Fruit fly (Drosophila melanogaster) whole organism, embryonic: ENCODE results near the gene Ufd4.

ENCODE experiments used
- B-H1 ChIP-seq: fragments of 200-800 bp; sonication (Bioruptor generic); IDR thresholded peaks from 3 replicates; pipeline ENCODE4 v1.3.6; 2022; ENCODE audit warnings: missing biosample characterization, missing genetic modification characterization
- CG10431 ChIP-seq: fragments of 200-800 bp; sonication (Bioruptor generic); optimal IDR thresholded peaks from 3 replicates; lab custom pipeline; 2018; ENCODE audit warnings: missing biosample characterization, mild to moderate bottlenecking, missing genetic modification characterization
- CG10565 ChIP-seq: fragments of 200-800 bp; sonication (Bioruptor generic); optimal IDR thresholded peaks from 3 replicates; lab custom pipeline; 2016; ENCODE audit warnings: missing biosample characterization, mild to moderate bottlenecking, missing genetic modification characterization
- CG11696 ChIP-seq: fragments of 200-800 bp; sonication (Bioruptor generic); IDR thresholded peaks from 2 replicates; pipeline ENCODE4 v1.3.6; 2022; ENCODE audit warnings: missing biosample characterization, missing genetic modification characterization
- CG12236 ChIP-seq: fragments of 200-800 bp; sonication (Bioruptor generic); optimal IDR thresholded peaks from 2 replicates; lab custom pipeline; 2016; ENCODE audit warnings: missing biosample characterization, missing genetic modification characterization
- CG12769 ChIP-seq: fragments of 200-800 bp; sonication (Bioruptor generic); optimal IDR thresholded peaks from 2 replicates; lab custom pipeline; 2019; ENCODE audit warnings: missing biosample characterization, mild to moderate bottlenecking, missing genetic modification characterization, moderate library complexity
- CG13775 ChIP-seq: fragments of 200-800 bp; sonication (Bioruptor generic); optimal IDR thresholded peaks from 3 replicates; lab custom pipeline; 2017; ENCODE audit warnings: missing biosample characterization, mild to moderate bottlenecking, missing genetic modification characterization
- CG15011 ChIP-seq: fragments of 200-800 bp; sonication (Bioruptor generic); optimal IDR thresholded peaks from 3 replicates; lab custom pipeline; 2018; ENCODE audit warnings: missing biosample characterization, mild to moderate bottlenecking, missing genetic modification characterization
- CG15073 ChIP-seq: fragments of 200-800 bp; sonication (Bioruptor generic); optimal IDR thresholded peaks from 2 replicates; lab custom pipeline; 2016; ENCODE audit warnings: missing biosample characterization, missing genetic modification characterization
- CG1529 ChIP-seq: fragments of 200-800 bp; sonication (Bioruptor generic); optimal IDR thresholded peaks from 3 replicates; lab custom pipeline; 2018; ENCODE audit warnings: missing biosample characterization, missing genetic modification characterization
- CG2199 ChIP-seq: fragments of 200-800 bp; sonication (Bioruptor generic); IDR thresholded peaks from 3 replicates; pipeline ENCODE4 v1.3.6; 2022; ENCODE audit warnings: missing biosample characterization, missing genetic modification characterization
- CG30020 ChIP-seq: fragments of 200-800 bp; optimal IDR thresholded peaks from 2 replicates; lab custom pipeline; 2019; ENCODE audit warnings: missing biosample characterization, mild to moderate bottlenecking, missing genetic modification characterization, moderate library complexity
- CG31224 ChIP-seq: fragments of 200-800 bp; sonication (Bioruptor generic); IDR thresholded peaks from 2 replicates; pipeline ENCODE4 v1.3.6; 2022; ENCODE audit warnings: missing biosample characterization, missing genetic modification characterization
- CG33557 ChIP-seq: fragments of 200-800 bp; sonication (Bioruptor generic); optimal IDR thresholded peaks from 2 replicates; lab custom pipeline; 2019; ENCODE audit warnings: missing biosample characterization, mild to moderate bottlenecking, missing genetic modification characterization, moderate library complexity
- CG4707 ChIP-seq: fragments of 200-800 bp; sonication (Bioruptor generic); optimal IDR thresholded peaks from 2 replicates; lab custom pipeline; 2018; ENCODE audit warnings: missing biosample characterization, mild to moderate bottlenecking, missing genetic modification characterization, moderate library complexity
- CG6272 ChIP-seq: fragments of 200-800 bp; sonication (Bioruptor generic); IDR thresholded peaks from 2 replicates; pipeline ENCODE4 v1.3.6; 2022; ENCODE audit warnings: missing biosample characterization, missing genetic modification characterization
- CG7987 ChIP-seq: fragments of 200-800 bp; sonication (Bioruptor generic); optimal IDR thresholded peaks from 2 replicates; lab custom pipeline; 2018; ENCODE audit warnings: missing biosample characterization, mild to moderate bottlenecking, missing genetic modification characterization, moderate library complexity
- CG8089 ChIP-seq: fragments of 200-800 bp; sonication (Bioruptor generic); optimal IDR thresholded peaks from 3 replicates; lab custom pipeline; 2016; ENCODE audit warnings: missing biosample characterization, missing genetic modification characterization
- CG8478 ChIP-seq: fragments of >200 bp; optimal IDR thresholded peaks from 2 replicates; lab custom pipeline; 2018
- CG9215 ChIP-seq: fragments of 200-800 bp; sonication (Bioruptor generic); IDR thresholded peaks from 2 replicates; pipeline ENCODE4 v1.3.6; 2022; ENCODE audit warnings: missing biosample characterization, missing genetic modification characterization
- CG9437 ChIP-seq: fragments of 200-800 bp; sonication (Bioruptor generic); optimal IDR thresholded peaks from 2 replicates; lab custom pipeline; 2018; ENCODE audit warnings: missing biosample characterization, mild to moderate bottlenecking, missing genetic modification characterization
- CoRest ChIP-seq: fragments of 200-800 bp; sonication (Bioruptor generic); optimal IDR thresholded peaks from 3 replicates; lab custom pipeline; 2018; ENCODE audit warnings: missing biosample characterization, mild to moderate bottlenecking, missing genetic modification characterization, moderate library complexity
- CrebB ChIP-seq: fragments of 200-800 bp; sonication (Bioruptor generic); optimal IDR thresholded peaks from 3 replicates; lab custom pipeline; 2018; ENCODE audit warnings: missing biosample characterization, mild to moderate bottlenecking, missing genetic modification characterization
- E2f2 ChIP-seq: fragments of 200-800 bp; sonication (Bioruptor generic); IDR thresholded peaks from 2 replicates; pipeline ENCODE4 v1.3.6; 2022; ENCODE audit warnings: missing biosample characterization, missing genetic modification characterization
- GATAe ChIP-seq: fragments of 200-800 bp; sonication (Bioruptor generic); conservative IDR thresholded peaks from 2 replicates; pipeline ENCODE4 v1.3.6; 2022; ENCODE audit warnings: missing biosample characterization, missing genetic modification characterization
- HmgZ ChIP-seq: fragments of 200-800 bp; sonication (Bioruptor generic); optimal IDR thresholded peaks from 2 replicates; lab custom pipeline; 2018; ENCODE audit warnings: missing biosample characterization, mild to moderate bottlenecking, missing genetic modification characterization
- Lhr ChIP-seq: fragments of 200-800 bp; sonication (Bioruptor generic); optimal IDR thresholded peaks from 3 replicates; lab custom pipeline; 2017; ENCODE audit warnings: mild to moderate bottlenecking, missing biosample characterization, missing genetic modification reagents, missing genetic modification characterization
- MBD-R2 ChIP-seq: fragments of 200-800 bp; sonication (Bioruptor generic); IDR thresholded peaks from 2 replicates; pipeline ENCODE4 v1.3.6; 2022; ENCODE audit warnings: missing biosample characterization, missing genetic modification characterization
- Neu2 ChIP-seq: fragments of 200-800 bp; sonication (Bioruptor generic); optimal IDR thresholded peaks from 3 replicates; lab custom pipeline; 2016; ENCODE audit warnings: missing biosample characterization, missing genetic modification characterization, borderline replicate concordance
- Rx ChIP-seq: fragments of 200-800 bp; sonication (Bioruptor generic); IDR thresholded peaks from 2 replicates; pipeline ENCODE4 v1.3.6; 2022; ENCODE audit warnings: missing biosample characterization, missing genetic modification characterization
- Sry-δ ChIP-seq: fragments of 200-800 bp; sonication (Bioruptor generic); optimal IDR thresholded peaks from 2 replicates; lab custom pipeline; 2016; ENCODE audit warnings: missing biosample characterization, missing genetic modification characterization
- al ChIP-seq: fragments of 200-800 bp; sonication (Bioruptor generic); IDR thresholded peaks from 2 replicates; pipeline ENCODE4 v1.3.6; 2022; ENCODE audit warnings: missing biosample characterization, missing genetic modification characterization
- az2 ChIP-seq: fragments of 200-800 bp; sonication (Bioruptor generic); optimal IDR thresholded peaks from 3 replicates; lab custom pipeline; 2016; ENCODE audit warnings: missing biosample characterization, missing genetic modification characterization
- bowl ChIP-seq: fragments of 200-800 bp; sonication (Bioruptor generic); IDR thresholded peaks from 2 replicates; pipeline ENCODE4 v1.3.6; 2022; ENCODE audit warnings: missing biosample characterization, missing genetic modification characterization
- cato ChIP-seq: fragments of 200-800 bp; sonication (Bioruptor generic); optimal IDR thresholded peaks from 2 replicates; lab custom pipeline; 2016; ENCODE audit warnings: missing biosample characterization, missing genetic modification characterization, borderline replicate concordance
- dmrt99B ChIP-seq: fragments of 200-800 bp; sonication (Bioruptor generic); optimal IDR thresholded peaks from 2 replicates; lab custom pipeline; 2018; ENCODE audit warnings: missing biosample characterization, mild to moderate bottlenecking, missing genetic modification characterization, moderate library complexity
- ewg ChIP-seq: fragments of 200-800 bp; sonication (Bioruptor generic); optimal IDR thresholded peaks from 3 replicates; lab custom pipeline; 2017; ENCODE audit warnings: mild to moderate bottlenecking, missing biosample characterization, missing genetic modification reagents, missing genetic modification characterization
- gce ChIP-seq: fragments of 200-800 bp; sonication (Bioruptor generic); IDR thresholded peaks from 3 replicates; pipeline ENCODE4 v1.3.6; 2022; ENCODE audit warnings: missing biosample characterization, missing genetic modification characterization
- grn ChIP-seq: fragments of 200-800 bp; sonication (Bioruptor generic); optimal IDR thresholded peaks from 3 replicates; lab custom pipeline; 2017; ENCODE audit warnings: missing biosample characterization, missing genetic modification characterization
- hbn ChIP-seq: fragments of 200-800 bp; sonication (Bioruptor generic); IDR thresholded peaks from 2 replicates; pipeline ENCODE4 v1.3.6; 2022; ENCODE audit warnings: missing biosample characterization, missing genetic modification characterization; ENCODE audit not compliant: partially characterized antibody
- ind ChIP-seq: fragments of 200-800 bp; sonication (Bioruptor generic); optimal IDR thresholded peaks from 3 replicates; lab custom pipeline; 2016; ENCODE audit warnings: missing biosample characterization, missing genetic modification characterization
- ken ChIP-seq: fragments of 200-800 bp; sonication (Bioruptor generic); IDR thresholded peaks from 3 replicates; pipeline ENCODE4 v1.3.6; 2022; ENCODE audit warnings: missing biosample characterization, missing genetic modification characterization
- lmd ChIP-seq: fragments of 200-800 bp; sonication (Bioruptor generic); IDR thresholded peaks from 2 replicates; pipeline ENCODE4 v1.3.6; 2022; ENCODE audit warnings: missing biosample characterization, missing genetic modification characterization
- lola ChIP-seq, 3 experiments: fragments of >200 bp in 2 of 3; fragments of 200-800 bp in 1 of 3; sonication (Bioruptor generic) in 1 of 3; optimal IDR thresholded peaks; 2 replicates each; lab custom pipeline; 2017 to 2019; ENCODE audit warnings: missing biosample characterization in 3 of 3, missing genetic modification characterization in 3 of 3, mild to moderate bottlenecking in 1 of 3, moderate library complexity in 1 of 3
- nau ChIP-seq: fragments of 200-800 bp; sonication (Bioruptor generic); optimal IDR thresholded peaks from 3 replicates; lab custom pipeline; 2017; ENCODE audit warnings: missing biosample characterization, mild to moderate bottlenecking, missing genetic modification characterization, missing genetic modification reagents
- nmo ChIP-seq: fragments of 200-800 bp; sonication (Bioruptor generic); optimal IDR thresholded peaks from 2 replicates; lab custom pipeline; 2018; ENCODE audit warnings: missing biosample characterization, mild to moderate bottlenecking, missing genetic modification characterization, moderate library complexity
- ranshi ChIP-seq: fragments of 200-800 bp; sonication (Bioruptor generic); IDR thresholded peaks from 2 replicates; pipeline ENCODE4 v1.3.6; 2022; ENCODE audit warnings: missing biosample characterization, missing genetic modification characterization
- salm ChIP-seq: fragments of 200-800 bp; sonication (Bioruptor generic); optimal IDR thresholded peaks from 2 replicates; lab custom pipeline; 2018; ENCODE audit warnings: missing biosample characterization, mild to moderate bottlenecking, missing genetic modification characterization
- seq ChIP-seq: fragments of 200-800 bp; sonication (Bioruptor generic); IDR thresholded peaks from 2 replicates; pipeline ENCODE4 v1.3.6; 2022; ENCODE audit warnings: missing biosample characterization, missing genetic modification characterization
- tio ChIP-seq: fragments of 200-800 bp; sonication (Bioruptor generic); optimal IDR thresholded peaks from 2 replicates; lab custom pipeline; 2017; ENCODE audit warnings: missing biosample characterization, missing genetic modification characterization, inconsistent platforms
- vnd ChIP-seq: fragments of 200-800 bp; sonication (Bioruptor generic); IDR thresholded peaks from 3 replicates; pipeline ENCODE4 v1.3.6; 2022; ENCODE audit warnings: missing biosample characterization, missing genetic modification characterization; ENCODE audit not compliant: partially characterized antibody

Ufd4 gene

DNA sequence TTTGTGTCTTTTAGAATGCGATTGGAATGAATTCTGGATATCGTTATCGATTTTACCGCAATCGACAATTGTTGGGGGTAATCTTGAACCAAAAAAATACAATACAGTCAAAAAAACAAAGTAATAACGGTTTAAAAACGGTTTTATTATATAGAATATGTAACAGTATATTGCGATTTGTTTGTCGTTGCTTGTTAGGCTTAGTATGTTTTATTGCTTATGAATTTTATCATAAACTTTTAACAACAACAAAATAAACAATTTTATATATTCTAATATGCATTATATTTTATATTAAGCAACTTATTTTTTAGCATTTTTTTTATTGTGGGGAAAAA is 7.6 kb upstream of the Ufd4 start, which contains the start of gene CYLD (continued):
- TF ChIP-seq lola (GFP tag; optimal IDR thresholded peaks at IDR 0.05; lab: Kevin White, UChicago) (peak in 1 of 3 experiments; percentile 56), Sry-δ (GFP tag; lab: Kevin White, UChicago) (peak; percentile 39), lmd (no peak; the same call in 1 of the 2 replicates), CG2199 (GFP tag; lab: Robert Waterston, UW) (no peak), ranshi (GFP tag; lab: Robert Waterston, UW) (no peak; the same call in 1 of the 2 replicates), salm (peak; percentile 63), CG9437 (peak; percentile 50), Neu2 (no peak), CG1529 (GFP tag; lab: Kevin White, UChicago) (peak; percentile 25), nau (GFP tag; lab: Kevin White, UChicago) (no peak), dmrt99B (tag; lab: Kevin White, UChicago) (peak; percentile 72), gce (no peak), ken (GFP tag; lab: Robert Waterston, UW) (no peak; the same call in 2 of the 3 replicates), bowl (no peak; the same call in 1 of the 2 replicates), nmo (GFP tag; lab: Kevin White, UChicago) (peak; percentile 71), CG8478 (lab: Kevin White, UChicago) (no peak), CG31224 (GFP tag; lab: Robert Waterston, UW) (no peak), CG9215 (GFP tag; lab: Robert Waterston, UW) (no peak), CG7987 (GFP tag; lab: Kevin White, UChicago) (no peak), CG12236 (GFP tag; lab: Kevin White, UChicago) (no peak), hbn (GFP tag; lab: Robert Waterston, UW) (no peak), CG12769 (peak; percentile 64), vnd (GFP tag; lab: Robert Waterston, UW) (no peak), tio (GFP tag; lab: Kevin White, UChicago) (peak; percentile 56), CoRest (tag; lab: Kevin White, UChicago) (peak; percentile 74), E2f2 (GFP tag; lab: Robert Waterston, UW) (peak; percentile 65), ewg (GFP tag; lab: Kevin White, UChicago) (no peak), CG15011 (GFP tag; lab: Kevin White, UChicago) (peak; percentile 16), al (no peak; the same call in 1 of the 2 replicates), HmgZ (tag; lab: Kevin White, UChicago) (peak; percentile 42), cato (GFP tag; lab: Kevin White, UChicago) (peak; percentile 19), CG4707 (GFP tag; lab: Kevin White, UChicago) (peak; percentile 9), GATAe (GFP tag; lab: Robert Waterston, UW) (no peak), Lhr (GFP tag; lab: Kevin White, UChicago) (peak; percentile 23), CrebB (tag; lab: Kevin White, UChicago) (no peak), CG10565 (GFP tag; lab: Kevin White, UChicago) (no peak), MBD-R2 (GFP tag; lab: Robert Waterston, UW) (peak; percentile 56), CG15073 (GFP tag; lab: Kevin White, UChicago) (no peak), grn (no peak), ind (GFP tag; lab: Kevin White, UChicago) (peak; percentile 58), CG11696 (GFP tag; lab: Robert Waterston, UW) (peak; percentile 40; the same call in 1 of the 2 replicates), Rx (GFP tag; lab: Robert Waterston, UW) (no peak), CG33557 (GFP tag; lab: Kevin White, UChicago) (peak; percentile 6), CG10431 (GFP tag; lab: Kevin White, UChicago) (peak; percentile 13), seq (peak; percentile 41; the same call in 1 of the 2 replicates), CG8089 (GFP tag; lab: Kevin White, UChicago) (no peak), B-H1 (GFP tag; lab: Robert Waterston, UW) (peak; percentile 61; the same call in 1 of the 3 replicates), az2 (peak; percentile 77), CG6272 (GFP tag; lab: Robert Waterston, UW) (no peak), CG30020 (tag; lab: Kevin White, UChicago) (peak; percentile 87), CG13775 (GFP tag; lab: Kevin White, UChicago) (peak; percentile 63)
